Worm (Caenorhabditis elegans): ENCODE results near the gene ppm-1.G.

DNA sequence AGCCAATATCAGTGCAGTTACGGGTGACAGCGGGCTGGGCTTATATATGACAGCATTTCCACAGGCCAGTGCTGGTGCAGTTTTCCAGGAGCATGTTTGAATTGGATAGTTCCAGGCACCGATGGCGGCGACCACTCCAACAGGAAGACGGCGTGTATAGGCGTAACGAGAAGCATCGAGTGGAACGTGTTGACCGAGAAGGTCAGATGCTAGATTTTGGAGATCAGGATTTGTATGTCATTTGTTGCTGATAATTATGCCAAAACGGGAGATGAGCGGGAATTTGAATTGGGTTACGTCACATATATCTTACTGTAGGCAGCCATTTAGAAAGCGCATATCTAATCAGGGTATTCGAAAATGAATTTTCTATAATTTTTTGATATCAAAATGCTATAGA, 8.1 kb upstream of the ppm-1.G start:
- TF ChIP-seq ztf-11 (tag; optimal IDR thresholded peaks at IDR 0.05) = no peak
- no peak for TF ChIP-seq nfya-1 (tag; optimal IDR thresholded peaks at IDR 0.05; ENCODE audit: insufficient read depth)
- TF ChIP-seq fos-1 (tag; optimal IDR thresholded peaks at IDR 0.05) = no peak
- TF ChIP-seq nhr-67 (tag; optimal IDR thresholded peaks at IDR 0.05) = no peak
- TF ChIP-seq fkh-10 (GFP tag; optimal IDR thresholded peaks at IDR 0.05) = no peak
- TF ChIP-seq elt-3 (tag; optimal IDR thresholded peaks at IDR 0.05) = no peak
